Fruit fly (Drosophila melanogaster) whole organism, wandering third instar larva: ENCODE data around the gene Rtnl1.

Experiments
- Abd-B ChIP-seq: fragments of >200 bp; optimal IDR thresholded peaks from 2 replicates; lab custom pipeline; 2017; ENCODE audit warnings: missing biosample characterization, missing genetic modification characterization
- CG32264 ChIP-seq: fragments of 200-800 bp; sonication (Bioruptor generic); optimal IDR thresholded peaks from 2 replicates; lab custom pipeline; 2016; ENCODE audit warnings: missing biosample characterization, missing genetic modification characterization
- CG9705 ChIP-seq: fragments of 200-800 bp; sonication (Bioruptor generic); optimal IDR thresholded peaks from 2 replicates; lab custom pipeline; 2018; ENCODE audit warnings: missing biosample characterization, mild to moderate bottlenecking, missing genetic modification characterization
- CrebA ChIP-seq: fragments of 200-800 bp; sonication (Bioruptor generic); optimal IDR thresholded peaks from 2 replicates; lab custom pipeline; 2016; ENCODE audit warnings: missing biosample characterization, mild to moderate bottlenecking, missing genetic modification characterization, borderline replicate concordance
- Dfd ChIP-seq: fragments of >200 bp; optimal IDR thresholded peaks from 2 replicates; lab custom pipeline; 2017; ENCODE audit warnings: missing biosample characterization, missing genetic modification characterization
- Dif ChIP-seq: fragments of 200-275, 200-300 bp; sonication (Bioruptor generic); optimal IDR thresholded peaks from 2 replicates; lab custom pipeline; 2018; ENCODE audit warnings: missing biosample characterization, missing genetic modification characterization; ENCODE audit not compliant: partially characterized antibody
- GATAd ChIP-seq: sonication (Bioruptor generic); optimal IDR thresholded peaks from 2 replicates; lab custom pipeline; 2016; ENCODE audit warnings: missing biosample characterization, missing genetic modification characterization
- HLH106 ChIP-seq: fragments of 200-800 bp; optimal IDR thresholded peaks from 3 replicates; lab custom pipeline; 2019; ENCODE audit warnings: missing biosample characterization, mild to moderate bottlenecking, missing genetic modification characterization, moderate library complexity
- Hnf4 ChIP-seq: fragments of 200-800 bp; sonication (Bioruptor generic); optimal IDR thresholded peaks from 2 replicates; lab custom pipeline; 2016; ENCODE audit warnings: missing biosample characterization, mild to moderate bottlenecking, missing genetic modification characterization
- Hr78 ChIP-seq: fragments of >200 bp; optimal IDR thresholded peaks from 2 replicates; lab custom pipeline; 2017; ENCODE audit warnings: missing biosample characterization, missing genetic modification characterization
- Hr83 ChIP-seq: fragments of 200-300 bp; sonication (Bioruptor generic); optimal IDR thresholded peaks from 2 replicates; lab custom pipeline; 2016; ENCODE audit warnings: missing biosample characterization, mild to moderate bottlenecking, missing genetic modification characterization, moderate library complexity; ENCODE audit not compliant: poor library complexity, severe bottlenecking
- Jra ChIP-seq: sonication (Bioruptor generic); optimal IDR thresholded peaks from 2 replicates; lab custom pipeline; 2016; ENCODE audit warnings: missing biosample characterization, missing genetic modification characterization
- Mio ChIP-seq: sonication (Bioruptor generic); optimal IDR thresholded peaks from 2 replicates; lab custom pipeline; 2016; ENCODE audit warnings: missing biosample characterization, missing genetic modification characterization
- Myc ChIP-seq: fragments of >200 bp; optimal IDR thresholded peaks from 2 replicates; lab custom pipeline; 2017
- N ChIP-seq: fragments of >200 bp; optimal IDR thresholded peaks from 2 replicates; lab custom pipeline; 2018; ENCODE audit warnings: missing biosample characterization, missing external identifiers, missing genetic modification characterization
- OdsH ChIP-seq: fragments of 200-800 bp; sonication (Bioruptor generic); optimal IDR thresholded peaks from 2 replicates; lab custom pipeline; 2016; ENCODE audit warnings: missing biosample characterization, mild to moderate bottlenecking, missing genetic modification characterization
- Rel ChIP-seq, 2 experiments: fragments of 200-800 bp; sonication (Bioruptor generic) in 1 of 2; optimal IDR thresholded peaks; 2 replicates in 1 of 2; 3 replicates in 1 of 2; lab custom pipeline; 2016 to 2019; ENCODE audit warnings: mild to moderate bottlenecking in 2 of 2, missing biosample characterization in 2 of 2, missing genetic modification characterization in 2 of 2, moderate library complexity in 1 of 2
- Sp1 ChIP-seq: fragments of 200-800 bp; sonication (Bioruptor generic); optimal IDR thresholded peaks from 3 replicates; lab custom pipeline; 2019; ENCODE audit warnings: missing biosample characterization, mild to moderate bottlenecking, missing genetic modification characterization, moderate library complexity
- Vsx2 ChIP-seq: fragments of 200-300, 225-300 bp; sonication (Bioruptor generic); optimal IDR thresholded peaks from 2 replicates; lab custom pipeline; 2018; ENCODE audit warnings: missing biosample characterization, missing genetic modification characterization; ENCODE audit not compliant: partially characterized antibody
- br ChIP-seq: fragments of 200-800 bp; sonication (Bioruptor generic); optimal IDR thresholded peaks from 2 replicates; lab custom pipeline; 2016; ENCODE audit warnings: missing biosample characterization, missing genetic modification characterization
- brk ChIP-seq: fragments of 200-800 bp; sonication (Bioruptor generic); optimal IDR thresholded peaks from 2 replicates; lab custom pipeline; 2016; ENCODE audit warnings: missing biosample characterization, mild to moderate bottlenecking, missing genetic modification characterization
- dl ChIP-seq, 2 experiments: fragments of 175-275, 200-275 bp in 1 of 2; fragments of 200-275 bp in 1 of 2; sonication (Bioruptor generic); optimal IDR thresholded peaks; lab custom pipeline; 2018; ENCODE audit warnings: mild to moderate bottlenecking in 2 of 2, missing biosample characterization in 2 of 2, missing genetic modification characterization in 2 of 2, moderate library complexity in 2 of 2; ENCODE audit not compliant: partially characterized antibody in 2 of 2, insufficient read depth in 1 of 2
- dmrt93B ChIP-seq: fragments of 200-800 bp; sonication (Bioruptor generic); optimal IDR thresholded peaks from 2 replicates; lab custom pipeline; 2018; ENCODE audit warnings: missing biosample characterization, mild to moderate bottlenecking, missing genetic modification characterization
- dsf ChIP-seq: sonication (Bioruptor generic); optimal IDR thresholded peaks from 2 replicates; lab custom pipeline; 2016; ENCODE audit warnings: missing biosample characterization, missing genetic modification characterization, borderline replicate concordance
- ey ChIP-seq: fragments of 200-800 bp; sonication (Bioruptor generic); optimal IDR thresholded peaks from 2 replicates; lab custom pipeline; 2016; ENCODE audit warnings: missing biosample characterization, missing genetic modification characterization
- foxo ChIP-seq, 2 experiments: fragments of 200-800 bp; sonication (Bioruptor generic); optimal IDR thresholded peaks; 2 replicates in 1 of 2; 3 replicates in 1 of 2; lab custom pipeline; 2016 to 2017; ENCODE audit warnings: missing biosample characterization in 2 of 2, missing genetic modification characterization in 2 of 2
- fru ChIP-seq: fragments of 200-800 bp; sonication (Bioruptor generic); optimal IDR thresholded peaks from 3 replicates; lab custom pipeline; 2016; ENCODE audit warnings: missing biosample characterization, mild to moderate bottlenecking, missing genetic modification characterization
- h ChIP-seq: fragments of 200-800 bp; sonication (Bioruptor generic); optimal IDR thresholded peaks from 3 replicates; lab custom pipeline; 2016; ENCODE audit warnings: missing biosample characterization, mild to moderate bottlenecking, missing genetic modification characterization
- jim ChIP-seq: fragments of 175-275, 200-325 bp; sonication (Bioruptor generic); optimal IDR thresholded peaks from 2 replicates; lab custom pipeline; 2016; ENCODE audit warnings: missing biosample characterization, mild to moderate bottlenecking, missing genetic modification characterization
- lola ChIP-seq: fragments of >200 bp; optimal IDR thresholded peaks from 2 replicates; lab custom pipeline; 2017; ENCODE audit warnings: missing biosample characterization, missing genetic modification characterization
- pan ChIP-seq: fragments of >200 bp; optimal IDR thresholded peaks from 2 replicates; lab custom pipeline; 2017
- psq ChIP-seq: fragments of 200-800 bp; sonication (Bioruptor generic); optimal IDR thresholded peaks from 3 replicates; lab custom pipeline; 2017; ENCODE audit warnings: missing biosample characterization, mild to moderate bottlenecking, missing genetic modification characterization, moderate library complexity
- rgr ChIP-seq: fragments of 200-800 bp; sonication (Bioruptor generic); optimal IDR thresholded peaks from 3 replicates; lab custom pipeline; 2016; ENCODE audit warnings: missing biosample characterization, mild to moderate bottlenecking, missing genetic modification characterization
- sage ChIP-seq: fragments of 200-800 bp; sonication (Bioruptor generic); optimal IDR thresholded peaks from 2 replicates; lab custom pipeline; 2016; ENCODE audit warnings: missing biosample characterization, mild to moderate bottlenecking, missing genetic modification characterization
- sv ChIP-seq: fragments of 200-800 bp; sonication (Bioruptor generic); optimal IDR thresholded peaks from 3 replicates; lab custom pipeline; 2016; ENCODE audit warnings: missing biosample characterization, missing genetic modification characterization
- tai ChIP-seq: sonication (Bioruptor generic); optimal IDR thresholded peaks from 2 replicates; lab custom pipeline; 2016; ENCODE audit warnings: missing biosample characterization, missing genetic modification characterization
- usp ChIP-seq: fragments of >200 bp; optimal IDR thresholded peaks from 2 replicates; lab custom pipeline; 2017; ENCODE audit warnings: missing biosample characterization, missing genetic modification characterization
- woc ChIP-seq: sonication (Bioruptor generic); optimal IDR thresholded peaks from 2 replicates; lab custom pipeline; 2016; ENCODE audit warnings: missing biosample characterization, mild to moderate bottlenecking, missing genetic modification characterization

The Rtnl1 gene

dm6 chr2L:5020479-5020878 lies 11.0 kb upstream of the Rtnl1 start:
- TF ChIP-seq CG32264 (GFP tag; lab: Kevin White, UChicago) (no peak), sage (GFP tag; lab: Kevin White, UChicago) (no peak), CrebA (GFP tag; lab: Kevin White, UChicago) (no peak), Dfd (GFP tag; lab: Kevin White, UChicago) (no peak), Dif (GFP tag; lab: Kevin White, UChicago) (no peak), rgr (GFP tag; lab: Kevin White, UChicago) (no peak), Myc (lab: Kevin White, UChicago) (no peak), foxo (GFP tag; optimal IDR thresholded peaks at IDR 0.05; lab: Kevin White, UChicago) (no peak), Vsx2 (GFP tag; lab: Kevin White, UChicago) (no peak), dl (GFP tag; optimal IDR thresholded peaks at IDR 0.05; lab: Kevin White, UChicago; ENCODE audit: insufficient read depth in 1 of 2, partially characterized antibody in 2 of 2) (no peak), pan (lab: Kevin White, UChicago) (no peak), woc (GFP tag; lab: Kevin White, UChicago) (no peak), usp (GFP tag; lab: Kevin White, UChicago) (no peak), Hr83 (GFP tag; lab: Kevin White, UChicago) (no peak), lola (GFP tag; lab: Kevin White, UChicago) (no peak)

dm6 chr2L:5010784-5011260 lies 1.3 kb upstream of the Rtnl1 start, which contains the start of the genes CG31917, Tfb5 and SelT:
CG31917 (minus strand) TSS chr2L:5010834.
Tfb5 (minus strand) TSS chr2L:5010834.
SelT (plus strand) TSS chr2L:5010922.
- TF ChIP-seq Mio = no peak
- no peak for TF ChIP-seq Hr83 (GFP tag; lab: Kevin White, UChicago)
- peak; percentile 93 for TF ChIP-seq Myc (lab: Kevin White, UChicago)
- no peak for TF ChIP-seq pan (lab: Kevin White, UChicago)
- TF ChIP-seq dsf (GFP tag; lab: Kevin White, UChicago) = no peak
- TF ChIP-seq CG9705 (GFP tag; lab: Kevin White, UChicago) = peak; percentile 37
- peak in 1 of 2 experiments; percentile 66 for TF ChIP-seq foxo (GFP tag; optimal IDR thresholded peaks at IDR 0.05; lab: Kevin White, UChicago)
- peak; percentile 72 for TF ChIP-seq ey
- no peak for TF ChIP-seq Vsx2 (GFP tag; lab: Kevin White, UChicago)
- no peak for TF ChIP-seq brk (GFP tag; lab: Kevin White, UChicago)
- peak; percentile 55 for TF ChIP-seq Sp1
- TF ChIP-seq Hnf4 (GFP tag; lab: Kevin White, UChicago) = no peak
- no peak for TF ChIP-seq tai
- no peak for TF ChIP-seq Dfd (GFP tag; lab: Kevin White, UChicago)
- TF ChIP-seq rgr (GFP tag; lab: Kevin White, UChicago) = peak; percentile 75
- TF ChIP-seq br = peak; percentile 60
- peak; percentile 55 for TF ChIP-seq OdsH
- no peak for TF ChIP-seq jim (GFP tag; lab: Kevin White, UChicago)
- no peak for TF ChIP-seq lola (GFP tag; lab: Kevin White, UChicago)
- TF ChIP-seq GATAd (GFP tag; lab: Kevin White, UChicago) = no peak
- no peak for TF ChIP-seq Dif (GFP tag; lab: Kevin White, UChicago)
- peak; percentile 92 for TF ChIP-seq woc (GFP tag; lab: Kevin White, UChicago)
- TF ChIP-seq Jra (GFP tag; lab: Kevin White, UChicago) = no peak
- peak; percentile 45 for TF ChIP-seq psq (GFP tag; lab: Kevin White, UChicago)
- TF ChIP-seq dl (GFP tag; optimal IDR thresholded peaks at IDR 0.05; lab: Kevin White, UChicago; ENCODE audit: insufficient read depth in 1 of 2, partially characterized antibody in 2 of 2) = no peak
- TF ChIP-seq CG32264 (GFP tag; lab: Kevin White, UChicago) = peak; percentile 46
- TF ChIP-seq sage (GFP tag; lab: Kevin White, UChicago) = no peak
- TF ChIP-seq dmrt93B = no peak
- TF ChIP-seq h (GFP tag; lab: Kevin White, UChicago) = peak; percentile 79
- TF ChIP-seq Hr78 (GFP tag; lab: Kevin White, UChicago) = no peak
- TF ChIP-seq N = no peak
- TF ChIP-seq CrebA (GFP tag; lab: Kevin White, UChicago) = no peak
- TF ChIP-seq Abd-B (GFP tag; lab: Kevin White, UChicago) = no peak
- TF ChIP-seq HLH106 = peak; percentile 67
- no peak for TF ChIP-seq usp (GFP tag; lab: Kevin White, UChicago)
- peak; percentile 52 for TF ChIP-seq fru (GFP tag; lab: Kevin White, UChicago)
- TF ChIP-seq sv (GFP tag; lab: Kevin White, UChicago) = peak; percentile 45
- TF ChIP-seq Rel (GFP tag; optimal IDR thresholded peaks at IDR 0.05; lab: Kevin White, UChicago) = no peak
- no peak for TF ChIP-seq Rel (tag; optimal IDR thresholded peaks at IDR 0.05; lab: Kevin White, UChicago)
- TF ChIP-seq, all 38 proteins: peak for 15
